Worm (Caenorhabditis elegans) whole organism, young adult: ENCODE data around the gene fbxb-53.

Source experiments
- F33H1.4 ChIP-seq: fragments of 200-800 bp; sonication (Bioruptor generic); IDR thresholded peaks from 2 replicates; pipeline ENCODE4 v1.3.6; 2022; ENCODE audit warnings: missing genetic modification reagents, missing genetic modification characterization, missing compliant biosample characterization
- F37B4.10 ChIP-seq: fragments of 200-800 bp; sonication (Bioruptor generic); IDR thresholded peaks from 2 replicates; pipeline ENCODE4 v1.3.6; 2022; ENCODE audit warnings: missing genetic modification characterization, missing compliant biosample characterization
- Y56A3A.18 ChIP-seq: fragments of 200-800 bp; sonication (Bioruptor generic); IDR thresholded peaks from 2 replicates; pipeline ENCODE4 v1.3.6; 2022; ENCODE audit warnings: missing genetic modification reagents, missing genetic modification characterization, missing compliant biosample characterization
- ZK185.1 ChIP-seq: sonication (generic microtip); optimal IDR thresholded peaks from 2 replicates; lab custom pipeline; 2016; ENCODE audit warnings: mild to moderate bottlenecking, missing genetic modification characterization, missing compliant biosample characterization; ENCODE audit not compliant: poor library complexity, severe bottlenecking
- akir-1 ChIP-seq: fragments of 200-800 bp; sonication (Bioruptor generic); optimal IDR thresholded peaks from 2 replicates; lab custom pipeline; 2018; ENCODE audit warnings: mild to moderate bottlenecking, missing genetic modification characterization, moderate library complexity, missing compliant biosample characterization
- atf-7 ChIP-seq: sonication (generic microtip); optimal IDR thresholded peaks from 2 replicates; lab custom pipeline; 2017; ENCODE audit warnings: mild to moderate bottlenecking, missing genetic modification characterization, missing compliant biosample characterization
- athp-1 ChIP-seq: sonication (generic microtip); optimal IDR thresholded peaks from 2 replicates; lab custom pipeline; 2017; ENCODE audit warnings: mild to moderate bottlenecking, missing genetic modification characterization, missing compliant biosample characterization
- attf-3 ChIP-seq: fragments of 200-800 bp; sonication (Bioruptor generic); conservative IDR thresholded peaks from 2 replicates; pipeline ENCODE4 v1.3.6; 2022; ENCODE audit warnings: missing genetic modification reagents, missing genetic modification characterization, missing compliant biosample characterization
- attf-6 ChIP-seq: fragments of 200-800 bp; sonication (Bioruptor generic); IDR thresholded peaks from 2 replicates; pipeline ENCODE4 v1.3.6; 2022; ENCODE audit warnings: missing genetic modification reagents, missing genetic modification characterization, missing compliant biosample characterization
- bed-2 ChIP-seq: fragments of 200-800 bp; sonication (Bioruptor generic); IDR thresholded peaks from 2 replicates; pipeline ENCODE4 v1.3.6; 2022; ENCODE audit warnings: missing genetic modification reagents, missing genetic modification characterization, missing compliant biosample characterization
- cebp-2 ChIP-seq: fragments of 200-800 bp; sonication (Bioruptor generic); IDR thresholded peaks from 2 replicates; pipeline ENCODE4 v1.3.6; 2022; ENCODE audit warnings: missing genetic modification characterization, missing compliant biosample characterization
- ceh-58 ChIP-seq: fragments of 200-800 bp; sonication (Bioruptor generic); IDR thresholded peaks from 2 replicates; pipeline ENCODE4 v1.3.6; 2022; ENCODE audit warnings: missing genetic modification characterization, missing compliant biosample characterization
- ceh-79 ChIP-seq: sonication (generic microtip); optimal IDR thresholded peaks from 2 replicates; lab custom pipeline; 2017; ENCODE audit warnings: mild to moderate bottlenecking, missing genetic modification characterization, missing compliant biosample characterization
- ceh-91 ChIP-seq: fragments of 200-800 bp; sonication (Bioruptor generic); IDR thresholded peaks from 2 replicates; pipeline ENCODE4 v1.3.6; 2022; ENCODE audit warnings: missing genetic modification reagents, missing genetic modification characterization, missing compliant biosample characterization
- chd-7 ChIP-seq: sonication (generic microtip); optimal IDR thresholded peaks from 2 replicates; lab custom pipeline; 2016; ENCODE audit warnings: mild to moderate bottlenecking, missing genetic modification characterization, moderate library complexity, missing compliant biosample characterization
- dpff-1 ChIP-seq: sonication (generic microtip); optimal IDR thresholded peaks from 2 replicates; lab custom pipeline; 2017; ENCODE audit warnings: mild to moderate bottlenecking, missing genetic modification characterization, missing compliant biosample characterization
- efl-1 ChIP-seq: fragments of 150-350 bp; optimal IDR thresholded peaks from 2 replicates; lab custom pipeline; 2014; ENCODE audit warnings: missing biosample characterization, missing genetic modification reagents, missing genetic modification characterization
- egrh-3 ChIP-seq: fragments of 200-800 bp; sonication (Bioruptor generic); IDR thresholded peaks from 2 replicates; pipeline ENCODE4 v1.3.6; 2022; ENCODE audit warnings: missing genetic modification reagents, missing genetic modification characterization, missing compliant biosample characterization
- fkh-3 ChIP-seq: sonication (generic microtip); optimal IDR thresholded peaks from 2 replicates; lab custom pipeline; 2016; ENCODE audit warnings: mild to moderate bottlenecking, missing genetic modification characterization, missing compliant biosample characterization
- hlh-12 ChIP-seq: sonication (generic microtip); optimal IDR thresholded peaks from 2 replicates; lab custom pipeline; 2016; ENCODE audit warnings: missing genetic modification characterization, missing compliant biosample characterization
- hmg-20 ChIP-seq: fragments of 200-800 bp; sonication (Bioruptor generic); IDR thresholded peaks from 2 replicates; pipeline ENCODE4 v1.3.6; 2022; ENCODE audit warnings: missing genetic modification reagents, missing genetic modification characterization, missing compliant biosample characterization
- hrde-1 ChIP-seq: sonication (generic microtip); optimal IDR thresholded peaks from 2 replicates; lab custom pipeline; 2016; ENCODE audit warnings: missing genetic modification characterization, mild to moderate bottlenecking, missing compliant biosample characterization, moderate library complexity, missing genotype, missing genetic modification reagents, borderline replicate concordance
- lin-26 ChIP-seq: fragments of 200-800 bp; sonication (Bioruptor generic); IDR thresholded peaks from 2 replicates; pipeline ENCODE4 v1.3.6; 2022; ENCODE audit warnings: missing genetic modification reagents, missing genetic modification characterization, missing compliant biosample characterization
- lin-54 ChIP-seq: fragments of 200-800 bp; sonication (Bioruptor generic); optimal IDR thresholded peaks from 2 replicates; lab custom pipeline; 2018; ENCODE audit warnings: mild to moderate bottlenecking, missing genetic modification characterization, missing compliant biosample characterization
- lsl-1 ChIP-seq: fragments of 200-800 bp; sonication (Bioruptor generic); optimal IDR thresholded peaks from 2 replicates; lab custom pipeline; 2018; ENCODE audit warnings: mild to moderate bottlenecking, missing genetic modification characterization, moderate library complexity, missing compliant biosample characterization
- madf-8 ChIP-seq: fragments of 200-800 bp; sonication (Bioruptor generic); conservative IDR thresholded peaks from 2 replicates; pipeline ENCODE4 v1.3.6; 2022; ENCODE audit warnings: missing genetic modification reagents, missing genetic modification characterization, missing compliant biosample characterization
- mel-28 ChIP-seq: sonication (generic microtip); optimal IDR thresholded peaks from 2 replicates; lab custom pipeline; 2016; ENCODE audit warnings: borderline replicate concordance, mild to moderate bottlenecking, missing genetic modification characterization, missing compliant biosample characterization
- nhr-27 ChIP-seq: fragments of 200-800 bp; sonication (Bioruptor generic); optimal IDR thresholded peaks from 2 replicates; lab custom pipeline; 2018; ENCODE audit warnings: mild to moderate bottlenecking, missing genetic modification characterization, moderate library complexity, missing compliant biosample characterization
- nhr-80 ChIP-seq: sonication (generic microtip); optimal IDR thresholded peaks from 2 replicates; lab custom pipeline; 2016; ENCODE audit warnings: missing genetic modification characterization, missing compliant biosample characterization
- pha-4 ChIP-seq: fragments of 150-350 bp; sonication (generic microtip); optimal IDR thresholded peaks from 2 replicates; lab custom pipeline; 2014; ENCODE audit warnings: missing biosample characterization, missing genetic modification reagents, missing genetic modification characterization
- rcor-1 ChIP-seq: fragments of 200-800 bp; sonication (Bioruptor generic); IDR thresholded peaks from 2 replicates; pipeline ENCODE4 v1.3.6; 2022; ENCODE audit warnings: missing genetic modification reagents, missing genetic modification characterization, missing compliant biosample characterization
- sea-2 ChIP-seq: fragments of 200-800 bp; sonication (Bioruptor generic); IDR thresholded peaks from 2 replicates; pipeline ENCODE4 v1.3.6; 2022; ENCODE audit warnings: missing genetic modification characterization, missing compliant biosample characterization
- snpc-1.3 ChIP-seq: sonication (generic microtip); optimal IDR thresholded peaks from 2 replicates; lab custom pipeline; 2017; ENCODE audit warnings: missing genetic modification characterization, mild to moderate bottlenecking, missing compliant biosample characterization, antibody characterized with exemption, moderate library complexity, missing genotype, missing genetic modification reagents; ENCODE audit not compliant: insufficient read depth
- snpc-4 ChIP-seq, 5 experiments: fragments of 150-350 bp in 1 of 5; sonication (generic microtip) in 4 of 5; optimal IDR thresholded peaks; 2 replicates each; lab custom pipeline; 2014 to 2018; ENCODE audit warnings: missing genetic modification characterization in 5 of 5, missing biosample characterization in 3 of 5, antibody characterized with exemption in 2 of 5, mild to moderate bottlenecking in 2 of 5, missing compliant biosample characterization in 2 of 5, missing genotype in 2 of 5, moderate library complexity in 2 of 5, missing genetic modification reagents in 1 of 5
- zim-3 ChIP-seq: sonication (generic microtip); optimal IDR thresholded peaks from 2 replicates; lab custom pipeline; 2017; ENCODE audit warnings: mild to moderate bottlenecking, missing genetic modification characterization, moderate library complexity, missing compliant biosample characterization
- ztf-26 ChIP-seq: sonication (generic microtip); optimal IDR thresholded peaks from 2 replicates; lab custom pipeline; 2017; ENCODE audit warnings: missing genetic modification characterization, missing compliant biosample characterization

Gene fbxb-53

DNA sequence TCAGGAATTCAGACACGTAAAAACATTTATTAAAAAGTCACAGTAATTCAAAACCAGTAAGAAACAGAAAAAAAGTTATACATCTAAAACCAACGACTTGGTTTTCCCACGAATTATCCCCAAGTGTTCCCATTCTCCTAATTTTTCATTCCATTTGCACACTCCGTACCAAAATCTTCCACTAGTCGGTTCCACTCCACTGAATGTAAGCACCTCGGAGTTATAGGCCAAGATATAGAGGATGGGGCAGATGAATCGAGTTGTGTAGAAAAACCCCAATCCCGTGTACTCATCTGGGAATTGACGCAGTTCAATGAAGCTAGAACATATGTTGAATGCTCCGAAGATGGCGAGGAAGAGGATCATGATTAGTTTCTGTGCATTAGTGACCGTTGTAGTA is 30.5 kb downstream of the fbxb-53 start:
- TF ChIP-seq madf-8 (no peak), akir-1 (GFP tag; lab: Kevin White, UChicago) (no peak), ceh-91 (GFP tag; lab: Robert Waterston, UW) (no peak), F33H1.4 (GFP tag; lab: Robert Waterston, UW) (no peak), lin-54 (GFP tag; lab: Kevin White, UChicago) (no peak), lin-26 (GFP tag; lab: Robert Waterston, UW) (no peak), ZK185.1 (tag; lab: Kevin White, UChicago) (no peak)

DNA sequence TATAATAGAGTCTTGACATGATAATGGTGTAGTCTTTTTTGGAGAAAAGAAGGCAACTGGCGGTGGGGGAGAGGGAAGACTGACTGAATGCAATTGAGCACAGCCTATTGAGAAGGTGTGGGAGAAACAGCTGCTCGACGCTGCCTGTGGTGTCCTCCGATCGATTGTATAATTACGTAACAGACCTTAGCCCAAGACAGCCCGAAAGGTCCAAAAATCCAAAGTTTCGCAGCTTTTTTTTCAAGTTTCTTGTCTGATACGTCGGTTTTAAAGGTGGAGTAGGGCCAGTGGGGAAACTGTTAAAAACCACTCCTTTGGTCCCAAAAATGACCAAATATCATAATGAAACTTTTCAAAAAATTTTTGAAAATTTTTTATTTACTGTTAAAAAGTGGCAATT is 31.4 kb downstream of the fbxb-53 start, which contains the start of the genes C08F1.6 and fbxb-13:
TSS of gene C08F1.6 (minus strand) at position 101 of the 400 bp plus-strand sequence.
TSS of gene fbxb-13 (plus strand) at position 191 of the 400 bp plus-strand sequence.
- TF ChIP-seq ztf-26 (tag; lab: Kevin White, UChicago) (no peak), snpc-1.3 (tag; lab: Kevin White, UChicago) (no peak), zim-3 (no peak), attf-3 (GFP tag; lab: Robert Waterston, UW) (no peak), atf-7 (tag; lab: Kevin White, UChicago) (no peak), F37B4.10 (GFP tag; lab: Robert Waterston, UW) (no peak), hlh-12 (tag; lab: Kevin White, UChicago) (no peak), dpff-1 (tag; lab: Kevin White, UChicago) (no peak), mel-28 (tag; lab: Kevin White, UChicago) (no peak), chd-7 (tag; lab: Kevin White, UChicago) (no peak)

DNA sequence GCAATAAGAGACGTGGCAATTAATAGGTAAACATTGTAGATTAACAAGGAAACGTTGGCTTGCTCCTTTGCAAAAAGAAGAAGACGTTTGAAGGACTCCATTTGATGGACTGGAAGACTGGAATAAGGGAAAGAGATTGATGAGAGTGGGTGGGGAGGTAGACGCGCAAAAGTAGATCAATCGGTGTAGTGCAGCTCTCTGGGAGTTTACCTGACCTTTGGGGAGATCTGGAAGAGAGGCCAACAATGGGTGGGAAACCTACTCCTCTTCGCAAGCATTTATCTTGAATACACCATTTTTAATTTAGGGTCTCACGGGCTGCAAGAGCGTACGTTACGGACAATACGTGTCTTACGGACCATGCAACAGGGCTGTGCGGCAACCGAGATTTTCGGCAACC is 49.7 kb downstream of the fbxb-53 start, which contains the start of gene C08F1.12:
TSS of gene C08F1.12 (minus strand) at position 101 of the 400 bp plus-strand sequence.
- TF ChIP-seq nhr-27 (tag; lab: Kevin White, UChicago), result no peak
- no peak for TF ChIP-seq rcor-1
- no peak for TF ChIP-seq attf-6 (GFP tag; lab: Robert Waterston, UW)
- no peak for TF ChIP-seq Y56A3A.18
- TF ChIP-seq fkh-3 (tag; lab: Kevin White, UChicago), result no peak
- no peak for TF ChIP-seq cebp-2 (GFP tag; lab: Robert Waterston, UW)
- TF ChIP-seq snpc-4 (GFP tag; optimal IDR thresholded peaks at IDR 0.05; lab: Kevin White, UChicago), result no peak
- no peak for TF ChIP-seq snpc-4 (tag; optimal IDR thresholded peaks at IDR 0.05; lab: Kevin White, UChicago)
- TF ChIP-seq sea-2 (GFP tag; lab: Robert Waterston, UW), result no peak
- no peak for TF ChIP-seq bed-2
- no peak for TF ChIP-seq efl-1 (GFP tag; lab: Kevin White, UChicago)
- TF ChIP-seq hmg-20, result no peak
- TF ChIP-seq nhr-80 (tag; lab: Kevin White, UChicago), result no peak
- no peak for TF ChIP-seq hrde-1 (tag; lab: Kevin White, UChicago)
- no peak for TF ChIP-seq ceh-79 (tag; lab: Kevin White, UChicago)
- TF ChIP-seq attf-3 (GFP tag; lab: Robert Waterston, UW), result no peak
- no peak for TF ChIP-seq lsl-1 (GFP tag; lab: Kevin White, UChicago)
- no peak for TF ChIP-seq pha-4 (tag; lab: Kevin White, UChicago)
- TF ChIP-seq athp-1 (tag; lab: Kevin White, UChicago), result no peak
- TF ChIP-seq ceh-58 (GFP tag; lab: Robert Waterston, UW), result no peak
- TF ChIP-seq egrh-3 (GFP tag; lab: Robert Waterston, UW), result no peak
